Fruit fly (Drosophila melanogaster): ENCODE results near the gene CG7888.

Gene CG7888

DNA sequence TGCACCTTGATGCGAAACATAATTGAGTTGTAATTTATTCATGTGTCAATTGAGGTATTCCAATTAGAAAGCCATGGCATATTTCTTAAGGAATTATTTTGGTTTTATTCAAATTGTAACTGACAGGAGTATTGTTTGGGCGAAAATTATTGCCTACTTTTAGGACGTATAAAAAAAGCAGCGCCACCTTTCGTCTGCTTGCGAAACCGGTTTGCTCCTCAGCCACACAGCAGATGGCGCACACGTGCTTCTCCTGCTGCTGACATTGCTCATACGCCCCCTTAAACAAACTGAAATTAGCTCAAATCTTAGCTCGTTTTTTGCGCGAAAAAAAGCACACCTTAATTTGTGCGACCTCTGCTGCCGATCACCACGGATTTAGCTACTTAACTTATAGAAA, 6.0 kb upstream of the CG7888 start (continued):
- TF ChIP-seq CG3032 (tag; optimal IDR thresholded peaks at IDR 0.05), result peak; percentile 38
- TF ChIP-seq CG6276 (GFP tag; optimal IDR thresholded peaks at IDR 0.05), result no peak
- peak; percentile 64 for TF ChIP-seq Eip75B (GFP tag; optimal IDR thresholded peaks at IDR 0.05)
- no peak for TF ChIP-seq CG8632 (GFP tag; optimal IDR thresholded peaks at IDR 0.05)
- TF ChIP-seq lz (GFP tag; optimal IDR thresholded peaks at IDR 0.05), result peak; percentile 75
- TF ChIP-seq CG11294 (GFP tag; IDR thresholded peaks at IDR 0.05), result no peak; the same call in 1 of the 2 replicates
- no peak for TF ChIP-seq Blimp-1 (GFP tag; optimal IDR thresholded peaks at IDR 0.05)
- peak in 1 of 2 experiments; percentile 55 for TF ChIP-seq salr (GFP tag; optimal IDR thresholded peaks at IDR 0.05)
- peak; percentile 62 for TF ChIP-seq CG6792 (GFP tag; optimal IDR thresholded peaks at IDR 0.05)
- no peak for TF ChIP-seq fd85E (GFP tag; optimal IDR thresholded peaks at IDR 0.05)
- no peak for TF ChIP-seq dsx (GFP tag; optimal IDR thresholded peaks at IDR 0.05; ENCODE audit: poor library complexity, severe bottlenecking)
- TF ChIP-seq spab (GFP tag; optimal IDR thresholded peaks at IDR 0.05), result no peak
- no peak for TF ChIP-seq CG16779 (tag; optimal IDR thresholded peaks at IDR 0.05)
- TF ChIP-seq CG32006 (GFP tag; optimal IDR thresholded peaks at IDR 0.05), result peak; percentile 30
- peak; percentile 4 for TF ChIP-seq achi (GFP tag; optimal IDR thresholded peaks at IDR 0.05)
- TF ChIP-seq cyc (GFP tag; optimal IDR thresholded peaks at IDR 0.05), result peak; percentile 80
- peak; percentile 16 for TF ChIP-seq fkh (GFP tag; optimal IDR thresholded peaks at IDR 0.05)
- TF ChIP-seq topi (GFP tag; optimal IDR thresholded peaks at IDR 0.05), result peak; percentile 70
- TF ChIP-seq Lpt (GFP tag; optimal IDR thresholded peaks at IDR 0.05), result no peak
- peak; percentile 46 for TF ChIP-seq net (GFP tag; optimal IDR thresholded peaks at IDR 0.05)
- TF ChIP-seq fd59A (GFP tag; optimal IDR thresholded peaks at IDR 0.05), result no peak
- peak; percentile 37 for TF ChIP-seq Smox (GFP tag; optimal IDR thresholded peaks at IDR 0.05)
- peak; percentile 71 for TF ChIP-seq CG3919 (GFP tag; optimal IDR thresholded peaks at IDR 0.05)
- TF ChIP-seq Ets96B (tag; optimal IDR thresholded peaks at IDR 0.05), result no peak
- TF ChIP-seq CG7368 (GFP tag; optimal IDR thresholded peaks at IDR 0.05), result peak; percentile 31
- TF ChIP-seq CG11902 (GFP tag; optimal IDR thresholded peaks at IDR 0.05), result peak; percentile 49
- no peak for TF ChIP-seq CG10631 (GFP tag; optimal IDR thresholded peaks at IDR 0.05)
- TF ChIP-seq CG9139 (GFP tag; optimal IDR thresholded peaks at IDR 0.05), result no peak
- TF ChIP-seq CG15336 (GFP tag; IDR thresholded peaks at IDR 0.05), result no peak
- peak; percentile 32 for TF ChIP-seq Ets21C (GFP tag; optimal IDR thresholded peaks at IDR 0.05)
- no peak for TF ChIP-seq Hr38 (GFP tag; optimal IDR thresholded peaks at IDR 0.05)
- TF ChIP-seq CG1621 (tag; optimal IDR thresholded peaks at IDR 0.05), result no peak
- TF ChIP-seq Eip78C (GFP tag), result peak; percentile 81
- TF ChIP-seq Gug (GFP tag; IDR thresholded peaks at IDR 0.05), result no peak
- peak; percentile 45 for TF ChIP-seq Sox102F (GFP tag; optimal IDR thresholded peaks at IDR 0.05)

DNA sequence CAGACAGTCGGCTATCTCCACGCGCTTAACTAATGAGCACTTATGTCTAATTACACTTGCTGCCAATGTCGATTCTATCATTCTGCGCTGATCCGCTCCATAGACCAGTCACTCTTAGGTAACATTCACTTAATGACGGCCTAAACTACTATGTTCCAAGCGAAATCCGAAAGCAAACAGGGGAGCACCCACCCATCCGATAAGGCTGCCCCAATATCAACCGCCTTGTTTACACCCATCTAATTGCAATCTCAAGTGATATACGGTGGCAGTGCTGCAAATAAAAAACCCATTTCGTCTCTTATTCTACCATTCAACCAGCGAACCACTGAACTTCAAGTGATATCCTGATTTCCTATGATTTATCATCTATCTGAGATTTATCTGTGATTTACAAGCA, 4.4 kb upstream of the CG7888 start:
- TF ChIP-seq CG11294 (GFP tag; IDR thresholded peaks at IDR 0.05) (no peak), fkh (GFP tag; optimal IDR thresholded peaks at IDR 0.05) (peak; percentile 79)

DNA sequence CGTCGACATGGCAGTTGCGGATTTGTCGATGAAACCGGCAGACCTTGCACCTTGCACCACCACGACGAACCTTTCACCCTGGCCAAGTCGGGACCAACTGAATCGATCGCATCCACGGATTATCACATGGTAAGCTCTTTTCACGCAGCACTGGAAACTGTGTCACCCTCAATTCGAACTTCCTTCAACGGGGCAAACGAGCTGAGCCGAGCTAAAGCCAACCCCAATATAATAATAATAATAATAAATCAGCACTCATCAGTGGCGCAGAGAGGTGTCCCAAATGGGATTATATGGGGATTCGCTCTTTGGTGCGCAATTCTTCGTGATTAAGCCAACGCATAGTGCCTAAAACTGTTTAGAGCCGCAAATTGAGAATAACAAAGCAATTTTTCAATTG, 2.6 kb upstream of the CG7888 start, which contains the start of gene CG43693:
TSS of gene CG43693 (minus strand) at position 101 of the 400 bp plus-strand sequence.
- no peak for TF ChIP-seq CG6163 (GFP tag; IDR thresholded peaks at IDR 0.05)
- no peak for TF ChIP-seq fkh (GFP tag; optimal IDR thresholded peaks at IDR 0.05)
- TF ChIP-seq Blimp-1 (GFP tag; optimal IDR thresholded peaks at IDR 0.05), result no peak
- TF ChIP-seq fd85E (GFP tag; optimal IDR thresholded peaks at IDR 0.05), result no peak
- TF ChIP-seq CG16779 (tag; optimal IDR thresholded peaks at IDR 0.05), result no peak
- TF ChIP-seq CG7368 (GFP tag; optimal IDR thresholded peaks at IDR 0.05), result no peak
- no peak for TF ChIP-seq Ets21C (GFP tag; optimal IDR thresholded peaks at IDR 0.05)
- no peak for TF ChIP-seq fd59A (GFP tag; optimal IDR thresholded peaks at IDR 0.05)
- TF ChIP-seq eg (GFP tag; IDR thresholded peaks at IDR 0.05), result no peak
- TF ChIP-seq topi (GFP tag; optimal IDR thresholded peaks at IDR 0.05), result no peak
